Worm (Caenorhabditis elegans) whole organism, L4 larva: ENCODE measurements around the gene snt-1.

Source experiments
- F10B5.3 ChIP-seq: sonication (generic microtip); optimal IDR thresholded peaks from 2 replicates; lab custom pipeline; 2016; ENCODE audit warnings: mild to moderate bottlenecking, missing genetic modification characterization, missing compliant biosample characterization
- F44E2.7 ChIP-seq: fragments of 200-800 bp; sonication (Bioruptor generic); IDR thresholded peaks from 2 replicates; pipeline ENCODE4 v2.1.2; 2022; ENCODE audit warnings: missing genetic modification characterization, missing compliant biosample characterization
- F49E8.2 ChIP-seq: sonication (generic microtip); optimal IDR thresholded peaks from 2 replicates; lab custom pipeline; 2016; ENCODE audit warnings: missing compliant biosample characterization, mild to moderate bottlenecking, missing genetic modification characterization, borderline replicate concordance
- R02D3.7 ChIP-seq: fragments of 150-350 bp; sonication (generic microtip); optimal IDR thresholded peaks from 3 replicates; lab custom pipeline; 2014; ENCODE audit warnings: missing biosample characterization, missing genetic modification characterization
- T20F7.1 ChIP-seq: fragments of 200-800 bp; sonication (Bioruptor generic); optimal IDR thresholded peaks from 2 replicates; lab custom pipeline; 2018; ENCODE audit warnings: mild to moderate bottlenecking, missing genetic modification characterization, missing compliant biosample characterization
- Y105C5A.15 ChIP-seq: fragments of 200-800 bp; sonication (Bioruptor generic); IDR thresholded peaks from 2 replicates; pipeline ENCODE4 v1.3.6; 2022; ENCODE audit warnings: missing genetic modification characterization, missing compliant biosample characterization
- Y48G9A.11 ChIP-seq: fragments of 200-800 bp; sonication (Bioruptor generic); IDR thresholded peaks from 2 replicates; pipeline ENCODE4 v1.3.6; 2022; ENCODE audit warnings: missing genetic modification reagents, missing genetic modification characterization, missing compliant biosample characterization
- Y75B8A.6 ChIP-seq: fragments of 200-800 bp; sonication (Bioruptor generic); IDR thresholded peaks from 2 replicates; pipeline ENCODE4 v1.3.6; 2022; ENCODE audit warnings: missing genetic modification reagents, missing genetic modification characterization, missing compliant biosample characterization
- ZK546.5 ChIP-seq, 2 experiments: sonication (generic microtip); optimal IDR thresholded peaks; 2 replicates each; lab custom pipeline; 2017; ENCODE audit warnings: missing biosample characterization in 2 of 2, missing genetic modification characterization in 2 of 2
- aha-1 ChIP-seq: fragments of 150-350 bp; peaks from one replicate; lab custom pipeline; 2014; ENCODE audit warnings: missing biosample characterization, missing genetic modification characterization
- arid-1 ChIP-seq: fragments of 200-800 bp; sonication (Bioruptor generic); conservative IDR thresholded peaks from 2 replicates; pipeline ENCODE4 v1.3.6; 2022; ENCODE audit warnings: missing genetic modification reagents, missing genetic modification characterization, missing compliant biosample characterization
- attf-4 ChIP-seq: sonication (generic microtip); optimal IDR thresholded peaks from 3 replicates; lab custom pipeline; 2017; ENCODE audit warnings: missing biosample characterization, missing genetic modification characterization
- ceh-44 ChIP-seq: fragments of 200-800 bp; sonication (Bioruptor generic); IDR thresholded peaks from 2 replicates; pipeline ENCODE4 v1.3.6; 2022; ENCODE audit warnings: missing genetic modification reagents, missing genetic modification characterization, missing compliant biosample characterization
- ceh-62 ChIP-seq: sonication (generic microtip); optimal IDR thresholded peaks from 2 replicates; lab custom pipeline; 2017; ENCODE audit warnings: missing biosample characterization, missing genetic modification characterization
- ceh-82 ChIP-seq: sonication (generic microtip); optimal IDR thresholded peaks from 2 replicates; lab custom pipeline; 2017; ENCODE audit warnings: missing biosample characterization, missing genetic modification characterization
- cey-2 ChIP-seq: sonication (generic microtip); optimal IDR thresholded peaks from 3 replicates; lab custom pipeline; 2017; ENCODE audit warnings: missing genetic modification characterization, mild to moderate bottlenecking, missing compliant biosample characterization, antibody characterized with exemption, borderline replicate concordance; ENCODE audit not compliant: insufficient read depth
- daf-12 ChIP-seq: fragments of 150-350 bp; optimal IDR thresholded peaks from 2 replicates; lab custom pipeline; 2014; ENCODE audit warnings: missing biosample characterization, missing genetic modification reagents, missing genetic modification characterization
- daf-16 ChIP-seq, 3 experiments: sonication (generic microtip); optimal IDR thresholded peaks; 2 replicates each; lab custom pipeline; 2016 to 2017; ENCODE audit warnings: missing genetic modification characterization in 3 of 3, missing genetic modification reagents in 3 of 3, mild to moderate bottlenecking in 2 of 3, missing compliant biosample characterization in 2 of 3, missing biosample characterization in 1 of 3, moderate library complexity in 1 of 3
- daf-19 ChIP-seq: fragments of 200-800 bp; sonication (Bioruptor generic); conservative IDR thresholded peaks from 2 replicates; pipeline ENCODE4 v1.3.6; 2022; ENCODE audit warnings: missing genetic modification characterization, missing compliant biosample characterization
- daf-8 ChIP-seq: fragments of 200-800 bp; sonication (Bioruptor generic); IDR thresholded peaks from 2 replicates; pipeline ENCODE4 v1.3.6; 2022; ENCODE audit warnings: missing genetic modification characterization, missing compliant biosample characterization
- dmd-9 ChIP-seq: fragments of 200-800 bp; sonication (Bioruptor generic); IDR thresholded peaks from 2 replicates; pipeline ENCODE4 v1.3.6; 2022; ENCODE audit warnings: missing genetic modification reagents, missing genetic modification characterization, missing compliant biosample characterization
- duxl-1 ChIP-seq: sonication (generic microtip); optimal IDR thresholded peaks from 2 replicates; lab custom pipeline; 2016; ENCODE audit warnings: mild to moderate bottlenecking, missing genetic modification characterization, moderate library complexity, missing compliant biosample characterization; ENCODE audit not compliant: poor library complexity
- dve-1 ChIP-seq: sonication (generic microtip); optimal IDR thresholded peaks from 2 replicates; lab custom pipeline; 2017; ENCODE audit warnings: antibody characterized with exemption, mild to moderate bottlenecking, missing genetic modification characterization, missing compliant biosample characterization; ENCODE audit not compliant: insufficient read depth
- egl-43 ChIP-seq: fragments of 200-800 bp; sonication (Bioruptor generic); IDR thresholded peaks from 2 replicates; pipeline ENCODE4 v1.3.6; 2022; ENCODE audit warnings: missing genetic modification reagents, missing genetic modification characterization, missing compliant biosample characterization
- fkh-10 ChIP-seq: fragments of 150-350 bp; optimal IDR thresholded peaks from 2 replicates; lab custom pipeline; 2014; ENCODE audit warnings: missing biosample characterization, missing genetic modification reagents, missing genetic modification characterization
- gei-8 ChIP-seq: fragments of 200-800 bp; sonication (Bioruptor generic); optimal IDR thresholded peaks from 2 replicates; lab custom pipeline; 2018; ENCODE audit warnings: mild to moderate bottlenecking, missing genetic modification characterization, missing compliant biosample characterization
- hif-1 ChIP-seq, 2 experiments: sonication (generic microtip); optimal IDR thresholded peaks; 2 replicates each; lab custom pipeline; 2016 to 2017; ENCODE audit warnings: missing compliant biosample characterization in 2 of 2, missing genetic modification characterization in 2 of 2, missing genetic modification reagents in 2 of 2, missing genotype in 2 of 2, mild to moderate bottlenecking in 1 of 2
- hlh-11 ChIP-seq: fragments of 200-800 bp; sonication (Bioruptor generic); optimal IDR thresholded peaks from 2 replicates; lab custom pipeline; 2018; ENCODE audit warnings: mild to moderate bottlenecking, missing genetic modification characterization, missing compliant biosample characterization
- lim-7 ChIP-seq: fragments of 200-800 bp; sonication (Bioruptor generic); IDR thresholded peaks from 2 replicates; pipeline ENCODE4 v1.3.6; 2022; ENCODE audit warnings: missing genetic modification characterization, missing compliant biosample characterization
- lin-1 ChIP-seq: fragments of 200-800 bp; sonication (Bioruptor generic); IDR thresholded peaks from 2 replicates; pipeline ENCODE4 v1.3.6; 2022; ENCODE audit warnings: missing genetic modification reagents, missing genetic modification characterization, missing compliant biosample characterization
- lin-13 ChIP-seq: fragments of 150-350 bp; optimal IDR thresholded peaks from 2 replicates; lab custom pipeline; 2014; ENCODE audit warnings: missing biosample characterization, missing genetic modification reagents, missing genetic modification characterization
- lin-29 ChIP-seq: fragments of 200-800 bp; sonication (Bioruptor generic); IDR thresholded peaks from 2 replicates; pipeline ENCODE4 v1.3.6; 2022; ENCODE audit warnings: missing genetic modification reagents, missing genetic modification characterization, missing compliant biosample characterization
- lin-38 ChIP-seq: fragments of 200-800 bp; sonication (Bioruptor generic); IDR thresholded peaks from 2 replicates; pipeline ENCODE4 v1.3.6; 2022; ENCODE audit warnings: missing genetic modification reagents, missing genetic modification characterization, missing compliant biosample characterization
- lir-3 ChIP-seq: sonication (generic microtip); optimal IDR thresholded peaks from 2 replicates; lab custom pipeline; 2016; ENCODE audit warnings: mild to moderate bottlenecking, missing genetic modification characterization, missing compliant biosample characterization
- madf-5 ChIP-seq, 2 experiments: fragments of 200-800 bp; sonication (Bioruptor generic); IDR thresholded peaks; 2 replicates each; pipeline ENCODE4 v1.3.6; 2022; ENCODE audit warnings: missing compliant biosample characterization in 2 of 2, missing genetic modification characterization in 2 of 2
- madf-9 ChIP-seq: fragments of 200-800 bp; sonication (Bioruptor generic); conservative IDR thresholded peaks from 2 replicates; pipeline ENCODE4 v1.3.6; 2022; ENCODE audit warnings: missing genetic modification reagents, missing genetic modification characterization, missing compliant biosample characterization
- mdl-1 ChIP-seq, 2 experiments: fragments of 150-350 bp in 1 of 2; sonication (generic microtip) in 1 of 2; optimal IDR thresholded peaks; 2 replicates each; lab custom pipeline; 2014 to 2017; ENCODE audit warnings: missing biosample characterization in 2 of 2, missing genetic modification characterization in 2 of 2
- mdt-29 ChIP-seq: fragments of 200-800 bp; sonication (Bioruptor generic); IDR thresholded peaks from 2 replicates; pipeline ENCODE4 v1.3.6; 2022; ENCODE audit warnings: missing genetic modification reagents, missing genetic modification characterization, missing compliant biosample characterization
- mxl-3 ChIP-seq: fragments of 200-800 bp; sonication (Bioruptor generic); optimal IDR thresholded peaks from 2 replicates; lab custom pipeline; 2018; ENCODE audit warnings: mild to moderate bottlenecking, missing genetic modification characterization, missing compliant biosample characterization
- nhr-41 ChIP-seq: fragments of 200-800 bp; sonication (Bioruptor generic); IDR thresholded peaks from 2 replicates; pipeline ENCODE4 v1.3.6; 2022; ENCODE audit warnings: missing genetic modification reagents, missing genetic modification characterization, missing compliant biosample characterization
- pha-4 ChIP-seq, 2 experiments: fragments of 150-350 bp in 1 of 2; fragments of 200-800 bp in 1 of 2; sonication (Bioruptor generic) in 1 of 2; IDR thresholded peaks in 1 of 2; optimal IDR thresholded peaks in 1 of 2; 2 replicates each; pipeline versions ENCODE4 v1.3.6 to Lab custom; 2014 to 2022; ENCODE audit warnings: missing genetic modification characterization in 2 of 2, missing genetic modification reagents in 2 of 2, missing biosample characterization in 1 of 2, missing compliant biosample characterization in 1 of 2
- rbr-2 ChIP-seq: sonication (generic microtip); optimal IDR thresholded peaks from 2 replicates; lab custom pipeline; 2016; ENCODE audit warnings: missing genotype, missing genetic modification characterization, missing compliant biosample characterization
- tag-97 ChIP-seq: fragments of 200-800 bp; sonication (Bioruptor generic); IDR thresholded peaks from 2 replicates; pipeline ENCODE4 v1.3.6; 2022; ENCODE audit warnings: missing genetic modification characterization, missing compliant biosample characterization
- unc-130 ChIP-seq: sonication (generic microtip); optimal IDR thresholded peaks from 2 replicates; lab custom pipeline; 2016; ENCODE audit warnings: missing genetic modification reagents, missing genetic modification characterization, missing compliant biosample characterization
- unc-39 ChIP-seq: sonication (generic microtip); optimal IDR thresholded peaks from 2 replicates; lab custom pipeline; 2017; ENCODE audit warnings: missing biosample characterization, missing genetic modification characterization
- zag-1 ChIP-seq: fragments of 150-350 bp; optimal IDR thresholded peaks from 2 replicates; lab custom pipeline; 2014; ENCODE audit warnings: missing biosample characterization, missing genetic modification characterization
- zfp-2 ChIP-seq: sonication (generic microtip); optimal IDR thresholded peaks from 2 replicates; lab custom pipeline; 2016; ENCODE audit warnings: mild to moderate bottlenecking, missing genetic modification characterization, missing compliant biosample characterization
- zfp-3 ChIP-seq: fragments of 200-800 bp; sonication (Bioruptor generic); conservative IDR thresholded peaks from 2 replicates; pipeline ENCODE4 v1.3.6; 2022; ENCODE audit warnings: missing genetic modification reagents, missing genetic modification characterization, missing compliant biosample characterization
- zip-11 ChIP-seq: fragments of 200-800 bp; sonication (Bioruptor generic); IDR thresholded peaks from 2 replicates; pipeline ENCODE4 v1.3.6; 2022; ENCODE audit warnings: missing genetic modification characterization, missing compliant biosample characterization
- zip-2 ChIP-seq: fragments of 150-350 bp; optimal IDR thresholded peaks from 2 replicates; lab custom pipeline; 2014; ENCODE audit warnings: missing biosample characterization, missing genetic modification characterization

The snt-1 gene

DNA sequence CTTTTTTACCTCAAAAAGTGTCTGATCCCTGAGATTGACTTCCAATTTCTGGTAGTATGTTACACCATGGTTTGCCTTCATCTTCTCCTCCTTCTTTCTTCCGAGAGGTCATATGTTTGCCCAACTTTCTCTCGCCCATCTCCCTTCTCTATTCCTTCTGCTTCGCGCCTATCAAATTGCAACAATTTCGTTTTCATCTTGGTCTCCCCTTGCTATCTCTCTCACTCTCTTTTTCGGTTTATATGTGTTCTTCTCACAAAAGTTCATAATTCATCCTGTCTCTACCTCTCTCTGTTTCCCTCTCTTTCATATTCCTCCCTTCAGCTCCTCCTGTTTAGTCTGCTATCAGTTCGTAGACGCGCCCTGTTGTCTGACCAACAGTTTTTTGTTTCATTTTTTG is 16.0 kb downstream of the snt-1 start:
- TF ChIP-seq ZK546.5 (tag; optimal IDR thresholded peaks at IDR 0.05; lab: Kevin White, UChicago): no peak
- TF ChIP-seq hif-1 (tag; optimal IDR thresholded peaks at IDR 0.05; lab: Kevin White, UChicago): no peak
- peak; percentile 55 for TF ChIP-seq dve-1 (tag; lab: Kevin White, UChicago)
- peak; percentile 97 for TF ChIP-seq aha-1
- TF ChIP-seq gei-8: peak; percentile 10
- no peak for TF ChIP-seq madf-9 (GFP tag; lab: Robert Waterston, UW)
- peak; percentile 82 for TF ChIP-seq hlh-11 (tag; lab: Kevin White, UChicago)
- TF ChIP-seq daf-19: no peak
- no peak for TF ChIP-seq daf-16 (GFP tag; optimal IDR thresholded peaks at IDR 0.05; lab: Kevin White, UChicago)
- peak; percentile 59 for TF ChIP-seq daf-16 (tag; optimal IDR thresholded peaks at IDR 0.05; lab: Kevin White, UChicago)
- no peak for TF ChIP-seq pha-4 (GFP tag; IDR thresholded peaks at IDR 0.05; lab: Robert Waterston, UW)
- no peak for TF ChIP-seq pha-4 (tag; optimal IDR thresholded peaks at IDR 0.05; lab: Kevin White, UChicago)
- TF ChIP-seq rbr-2 (tag; lab: Kevin White, UChicago): no peak
- no peak for TF ChIP-seq lin-38 (GFP tag; lab: Robert Waterston, UW)
- TF ChIP-seq lin-1: peak; percentile 55; the same call in 1 of the 2 replicates
- no peak for TF ChIP-seq F10B5.3 (tag; lab: Kevin White, UChicago)
- no peak for TF ChIP-seq tag-97 (GFP tag; lab: Robert Waterston, UW)
- TF ChIP-seq R02D3.7: no peak
- peak; percentile 27 for TF ChIP-seq mxl-3 (GFP tag; lab: Kevin White, UChicago)
- TF ChIP-seq fkh-10 (GFP tag; lab: Kevin White, UChicago): no peak
- no peak for TF ChIP-seq attf-4
- TF ChIP-seq arid-1 (GFP tag; lab: Robert Waterston, UW): no peak
- no peak for TF ChIP-seq zag-1 (tag; lab: Kevin White, UChicago)
- no peak for TF ChIP-seq F44E2.7
- TF ChIP-seq zip-2 (tag; lab: Kevin White, UChicago): no peak
- no peak for TF ChIP-seq unc-130 (GFP tag; lab: Kevin White, UChicago)
- no peak for TF ChIP-seq zfp-2 (tag; lab: Kevin White, UChicago)
- TF ChIP-seq egl-43: no peak
- no peak for TF ChIP-seq ceh-62
- TF ChIP-seq T20F7.1 (GFP tag; lab: Kevin White, UChicago): no peak
- TF ChIP-seq unc-39: no peak
- TF ChIP-seq duxl-1 (tag; lab: Kevin White, UChicago): no peak
- no peak for TF ChIP-seq lin-13
- no peak for TF ChIP-seq mdt-29 (GFP tag; lab: Robert Waterston, UW)
- no peak for TF ChIP-seq daf-8
- TF ChIP-seq madf-5 (GFP tag; IDR thresholded peaks at IDR 0.05; lab: Robert Waterston, UW): no peak
- no peak for TF ChIP-seq zip-11 (GFP tag; lab: Robert Waterston, UW)
- TF ChIP-seq zfp-3 (GFP tag; lab: Robert Waterston, UW): no peak
- no peak for TF ChIP-seq lir-3 (tag; lab: Kevin White, UChicago)
- TF ChIP-seq lin-29 (GFP tag; lab: Robert Waterston, UW): no peak
- TF ChIP-seq cey-2 (tag; lab: Kevin White, UChicago): no peak
- TF ChIP-seq Y48G9A.11 (GFP tag; lab: Robert Waterston, UW): no peak
- no peak for TF ChIP-seq ceh-82 (tag; lab: Kevin White, UChicago)
- no peak for TF ChIP-seq Y75B8A.6 (GFP tag; lab: Robert Waterston, UW)
- no peak for TF ChIP-seq F49E8.2
- 0 out of 2 replicates have a peak, but pooled peaks have one; percentile 25 for TF ChIP-seq nhr-41
- no peak for TF ChIP-seq dmd-9
- TF ChIP-seq ceh-44 (GFP tag; lab: Robert Waterston, UW): no peak
- TF ChIP-seq daf-12 (tag; lab: Kevin White, UChicago): no peak
- TF ChIP-seq Y105C5A.15 (GFP tag; lab: Robert Waterston, UW): no peak
- TF ChIP-seq mdl-1 (tag; optimal IDR thresholded peaks at IDR 0.05; lab: Kevin White, UChicago): peak in 1 of 2 experiments; percentile 48
- TF ChIP-seq lim-7 (GFP tag; lab: Robert Waterston, UW): no peak
